Fruit fly (Drosophila melanogaster): ENCODE measurements around the gene CG14687.

Gene CG14687

dm6 chr3R:10784058-10784499, 8.6 kb upstream of the CG14687 start, which contains the start of the genes mRpL37 and Rbp1 (continued):
- peak; percentile 55 for TF ChIP-seq Fer1 (GFP tag; optimal IDR thresholded peaks at IDR 0.05)
- TF ChIP-seq Abd-B (GFP tag; optimal IDR thresholded peaks at IDR 0.05) = peak; percentile 93
- no peak for TF ChIP-seq CG15479 (GFP tag; optimal IDR thresholded peaks at IDR 0.05)
- TF ChIP-seq HLH54F (GFP tag; optimal IDR thresholded peaks at IDR 0.05) = peak; percentile 66
- TF ChIP-seq lbe (GFP tag; optimal IDR thresholded peaks at IDR 0.05) = no peak
- no peak for TF ChIP-seq CG10959 (GFP tag; IDR thresholded peaks at IDR 0.05)
- peak; percentile 39 for TF ChIP-seq Bdp1 (GFP tag; optimal IDR thresholded peaks at IDR 0.05)
- TF ChIP-seq jigr1 (GFP tag; IDR thresholded peaks at IDR 0.05) = peak; percentile 66; the same call in 2 of the 3 replicates
- TF ChIP-seq dmrt11E (tag; optimal IDR thresholded peaks at IDR 0.05) = peak; percentile 83
- peak; percentile 45; the same call in 1 of the 2 replicates for TF ChIP-seq Xrp1 (GFP tag; IDR thresholded peaks at IDR 0.05)
- peak; percentile 80 for TF ChIP-seq croc (GFP tag; conservative IDR thresholded peaks at IDR 0.05)
- TF ChIP-seq ro (GFP tag; IDR thresholded peaks at IDR 0.05) = no peak
- TF ChIP-seq caup (GFP tag; optimal IDR thresholded peaks at IDR 0.05; ENCODE audit: severe bottlenecking) = peak; percentile 44
- TF ChIP-seq CG10543 (GFP tag; optimal IDR thresholded peaks at IDR 0.05) = peak; percentile 59
- peak; percentile 92 for TF ChIP-seq nmo (GFP tag; optimal IDR thresholded peaks at IDR 0.05)
- TF ChIP-seq CG12942 (GFP tag; optimal IDR thresholded peaks at IDR 0.05) = peak; percentile 75
- peak; percentile 34; the same call in 1 of the 3 replicates for TF ChIP-seq CG14050 (GFP tag; IDR thresholded peaks at IDR 0.05)
- peak; percentile 66; the same call in 1 of the 2 replicates for TF ChIP-seq ranshi (GFP tag; IDR thresholded peaks at IDR 0.05)
- TF ChIP-seq tx (GFP tag; optimal IDR thresholded peaks at IDR 0.05) = no peak
- TF ChIP-seq fu2 (GFP tag; optimal IDR thresholded peaks at IDR 0.05) = no peak
- TF ChIP-seq CG6272 (GFP tag; IDR thresholded peaks at IDR 0.05) = peak; percentile 87
- peak; percentile 11 for TF ChIP-seq trh (GFP tag; optimal IDR thresholded peaks at IDR 0.05)
- no peak for TF ChIP-seq CG3163 (GFP tag; optimal IDR thresholded peaks at IDR 0.05)
- TF ChIP-seq sima (GFP tag; optimal IDR thresholded peaks at IDR 0.05) = no peak
- TF ChIP-seq CG6765 (GFP tag; optimal IDR thresholded peaks at IDR 0.05) = peak; percentile 29
- TF ChIP-seq Hand (GFP tag; optimal IDR thresholded peaks at IDR 0.05) = no peak
- TF ChIP-seq CG10979 (tag; optimal IDR thresholded peaks at IDR 0.05) = peak; percentile 63
- TF ChIP-seq kay (GFP tag; optimal IDR thresholded peaks at IDR 0.05) = peak; percentile 40
- no peak for TF ChIP-seq CG17802 (tag; optimal IDR thresholded peaks at IDR 0.05)
- peak; percentile 72 for TF ChIP-seq Sry-β (GFP tag; optimal IDR thresholded peaks at IDR 0.05)
- peak; percentile 13 for TF ChIP-seq Dp (GFP tag; optimal IDR thresholded peaks at IDR 0.05)
- no peak for TF ChIP-seq gro (GFP tag; optimal IDR thresholded peaks at IDR 0.05)
- peak; percentile 66 for TF ChIP-seq stwl (tag; optimal IDR thresholded peaks at IDR 0.05)
- peak; percentile 64; the same call in 1 of the 3 replicates for TF ChIP-seq Mrtf (GFP tag; IDR thresholded peaks at IDR 0.05)
- TF ChIP-seq CG8089 (GFP tag; optimal IDR thresholded peaks at IDR 0.05) = peak; percentile 35
- TF ChIP-seq lilli (GFP tag; optimal IDR thresholded peaks at IDR 0.05) = peak; percentile 81
- peak; percentile 18 to 53 for TF ChIP-seq chif (GFP tag; optimal IDR thresholded peaks at IDR 0.05)
- peak; percentile 80 for TF ChIP-seq CG33557 (GFP tag; optimal IDR thresholded peaks at IDR 0.05)
- TF ChIP-seq ERR (GFP tag; optimal IDR thresholded peaks at IDR 0.05) = no peak
- peak; percentile 30; the same call in 1 of the 3 replicates for TF ChIP-seq CG11695 (GFP tag; IDR thresholded peaks at IDR 0.05)
- no peak for TF ChIP-seq kah (GFP tag; optimal IDR thresholded peaks at IDR 0.05)
- no peak for TF ChIP-seq cas (GFP tag; IDR thresholded peaks at IDR 0.05)
- peak; percentile 97 for TF ChIP-seq BEAF-32 (GFP tag; optimal IDR thresholded peaks at IDR 0.05)
- peak; percentile 11; the same call in 1 of the 2 replicates for TF ChIP-seq gt (GFP tag; IDR thresholded peaks at IDR 0.05)
- TF ChIP-seq Nf-YC (tag; optimal IDR thresholded peaks at IDR 0.05) = peak; percentile 76
- TF ChIP-seq pho (GFP tag; optimal IDR thresholded peaks at IDR 0.05) = peak; percentile 40
- peak; percentile 58; the same call in 1 of the 2 replicates for TF ChIP-seq NFAT (GFP tag; IDR thresholded peaks at IDR 0.05)
- TF ChIP-seq CG10209 (GFP tag; optimal IDR thresholded peaks at IDR 0.05) = peak; percentile 69
- peak; percentile 7 for TF ChIP-seq yki (optimal IDR thresholded peaks at IDR 0.05)
- TF ChIP-seq CG15073 (GFP tag; optimal IDR thresholded peaks at IDR 0.05) = no peak
- peak; percentile 42 for TF ChIP-seq CHES-1-like (GFP tag; optimal IDR thresholded peaks at IDR 0.05)
